Worm (Caenorhabditis elegans): ENCODE data around the gene pes-8.

- no peak for TF ChIP-seq tbx-8 (GFP tag; optimal IDR thresholded peaks at IDR 0.05)
- TF ChIP-seq snpc-4 (tag; optimal IDR thresholded peaks at IDR 0.05) = no peak
- TF ChIP-seq nhr-76 (tag; optimal IDR thresholded peaks at IDR 0.05) = no peak
- TF ChIP-seq lin-13 (tag; optimal IDR thresholded peaks at IDR 0.05) = no peak
- no peak for TF ChIP-seq nhr-12 (tag; optimal IDR thresholded peaks at IDR 0.05)
Measured at ce11 chrX:9278653-9279052, 27.1 kb downstream of the pes-8 start, which contains the start of gene B0416.4.

Measured in whole organism, mixed stage, embryonic.